Worm (Caenorhabditis elegans) whole organism, mixed stage, embryonic: ENCODE data around the gene C14E2.4.

Experiments used
- M03D4.4 ChIP-seq: sonication (generic microtip); optimal IDR thresholded peaks from 2 replicates; lab custom pipeline; 2017; ENCODE audit warnings: mild to moderate bottlenecking, missing genetic modification characterization, missing compliant biosample characterization
- bed-3 ChIP-seq: fragments of 200-800 bp; sonication (Bioruptor generic); optimal IDR thresholded peaks from 3 replicates; lab custom pipeline; 2018; ENCODE audit warnings: mild to moderate bottlenecking, missing genetic modification characterization, moderate library complexity, missing compliant biosample characterization
- blmp-1 ChIP-seq: fragments of 150-350 bp; optimal IDR thresholded peaks from 2 replicates; lab custom pipeline; 2014; ENCODE audit warnings: missing biosample characterization, missing genetic modification characterization
- ceh-39 ChIP-seq: fragments of 150-350 bp; optimal IDR thresholded peaks from 2 replicates; lab custom pipeline; 2014; ENCODE audit warnings: missing biosample characterization, missing genetic modification characterization
- ceh-43 ChIP-seq: fragments of 200-800 bp; sonication (Bioruptor generic); optimal IDR thresholded peaks from 2 replicates; lab custom pipeline; 2018; ENCODE audit warnings: mild to moderate bottlenecking, missing genetic modification characterization, moderate library complexity, missing compliant biosample characterization
- ceh-83 ChIP-seq: fragments of 200-800 bp; sonication (Bioruptor generic); optimal IDR thresholded peaks from 2 replicates; lab custom pipeline; 2018; ENCODE audit warnings: mild to moderate bottlenecking, missing genetic modification characterization, missing compliant biosample characterization
- ces-1 ChIP-seq: fragments of 150-350 bp; optimal IDR thresholded peaks from 2 replicates; lab custom pipeline; 2014; ENCODE audit warnings: missing biosample characterization, missing genetic modification reagents, missing genetic modification characterization
- cnd-1 ChIP-seq: fragments of 200-800 bp; sonication (Bioruptor generic); optimal IDR thresholded peaks from 2 replicates; lab custom pipeline; 2018; ENCODE audit warnings: mild to moderate bottlenecking, missing genetic modification characterization, missing compliant biosample characterization
- drap-1 ChIP-seq: fragments of 200-800 bp; sonication (Bioruptor generic); optimal IDR thresholded peaks from 3 replicates; lab custom pipeline; 2018; ENCODE audit warnings: mild to moderate bottlenecking, missing genetic modification characterization, missing compliant biosample characterization
- elt-1 ChIP-seq: sonication (generic microtip); optimal IDR thresholded peaks from 2 replicates; lab custom pipeline; 2017; ENCODE audit warnings: missing genetic modification characterization, mild to moderate bottlenecking, missing compliant biosample characterization, antibody characterized with exemption, moderate library complexity, borderline replicate concordance; ENCODE audit not compliant: insufficient read depth
- ham-2 ChIP-seq: fragments of 200-800 bp; sonication (Bioruptor generic); optimal IDR thresholded peaks from 2 replicates; lab custom pipeline; 2018; ENCODE audit warnings: mild to moderate bottlenecking, missing genetic modification characterization, missing compliant biosample characterization
- hlh-1 ChIP-seq: fragments of 150-350 bp; optimal IDR thresholded peaks from 2 replicates; lab custom pipeline; 2014; ENCODE audit warnings: missing biosample characterization, missing genetic modification reagents, missing genetic modification characterization
- lin-32 ChIP-seq: fragments of 200-800 bp; sonication (Bioruptor generic); optimal IDR thresholded peaks from 2 replicates; lab custom pipeline; 2018; ENCODE audit warnings: mild to moderate bottlenecking, missing genetic modification characterization, missing compliant biosample characterization
- lsy-2 ChIP-seq: fragments of 150-350 bp; optimal IDR thresholded peaks from 2 replicates; lab custom pipeline; 2014; ENCODE audit warnings: missing biosample characterization, missing genetic modification characterization
- mep-1 ChIP-seq: fragments of 150-350 bp; optimal IDR thresholded peaks from 2 replicates; lab custom pipeline; 2017; ENCODE audit warnings: missing biosample characterization, missing genetic modification reagents, missing genetic modification characterization, inconsistent platforms
- mls-2 ChIP-seq: sonication (generic microtip); optimal IDR thresholded peaks from 2 replicates; lab custom pipeline; 2016; ENCODE audit warnings: mild to moderate bottlenecking, missing genetic modification characterization, moderate library complexity, missing compliant biosample characterization
- nhr-12 ChIP-seq: fragments of 150-350 bp; optimal IDR thresholded peaks from 2 replicates; lab custom pipeline; 2014; ENCODE audit warnings: missing biosample characterization, missing genetic modification characterization
- nhr-2 ChIP-seq: fragments of 150-350 bp; optimal IDR thresholded peaks from 2 replicates; lab custom pipeline; 2014; ENCODE audit warnings: missing biosample characterization, missing genetic modification characterization
- nhr-237 ChIP-seq: fragments of 150-350 bp; optimal IDR thresholded peaks from 2 replicates; lab custom pipeline; 2014; ENCODE audit warnings: missing biosample characterization, missing genetic modification characterization
- nhr-28 ChIP-seq: fragments of 150-350 bp; optimal IDR thresholded peaks from 2 replicates; lab custom pipeline; 2014; ENCODE audit warnings: missing biosample characterization, missing genetic modification characterization
- nhr-76 ChIP-seq: sonication (generic microtip); optimal IDR thresholded peaks from 2 replicates; lab custom pipeline; 2017; ENCODE audit warnings: missing biosample characterization, missing genetic modification characterization
- pha-4 ChIP-seq: fragments of 150-350 bp; optimal IDR thresholded peaks from 2 replicates; lab custom pipeline; 2018; ENCODE audit warnings: missing biosample characterization, missing genetic modification reagents, missing genetic modification characterization
- sem-2 ChIP-seq: fragments of 200-800 bp; sonication (Bioruptor generic); optimal IDR thresholded peaks from 2 replicates; lab custom pipeline; 2018; ENCODE audit warnings: mild to moderate bottlenecking, missing genetic modification characterization, missing compliant biosample characterization
- snpc-4 ChIP-seq: fragments of 150-350 bp; optimal IDR thresholded peaks from 2 replicates; lab custom pipeline; 2014; ENCODE audit warnings: missing biosample characterization, missing genetic modification characterization
- sptf-1 ChIP-seq: sonication (generic microtip); optimal IDR thresholded peaks from 2 replicates; lab custom pipeline; 2017; ENCODE audit warnings: mild to moderate bottlenecking, missing genetic modification characterization, moderate library complexity, missing compliant biosample characterization
- tbx-8 ChIP-seq: fragments of 200-800 bp; sonication (Bioruptor generic); optimal IDR thresholded peaks from 2 replicates; lab custom pipeline; 2018; ENCODE audit warnings: mild to moderate bottlenecking, missing genetic modification characterization, moderate library complexity, missing compliant biosample characterization
- unc-120 ChIP-seq: sonication (generic microtip); optimal IDR thresholded peaks from 2 replicates; lab custom pipeline; 2017; ENCODE audit warnings: missing genetic modification characterization, missing compliant biosample characterization; ENCODE audit not compliant: poor library complexity, severe bottlenecking
- unc-39 ChIP-seq: fragments of 150-350 bp; optimal IDR thresholded peaks from 2 replicates; lab custom pipeline; 2014; ENCODE audit warnings: missing biosample characterization, missing genetic modification characterization
- unc-62 ChIP-seq: fragments of 150-350 bp; optimal IDR thresholded peaks from 2 replicates; lab custom pipeline; 2014; ENCODE audit warnings: missing biosample characterization, missing genetic modification reagents, missing genetic modification characterization
- zip-8 ChIP-seq: fragments of 150-350 bp; optimal IDR thresholded peaks from 2 replicates; lab custom pipeline; 2014; ENCODE audit warnings: missing biosample characterization, missing genetic modification characterization
- ztf-11 ChIP-seq: fragments of 150-350 bp; optimal IDR thresholded peaks from 2 replicates; lab custom pipeline; 2014; ENCODE audit warnings: missing biosample characterization, missing genetic modification characterization

C14E2.4 gene

ce11 chrX:1852636-1853035 lies 31.5 kb upstream of the C14E2.4 start, which contains the start of gene ceh-21:
ceh-21 (minus strand) TSS chrX:1852736.
- TF ChIP-seq unc-39 (tag; lab: Kevin White, UChicago) (no peak), ceh-43 (GFP tag; lab: Kevin White, UChicago) (no peak), ham-2 (GFP tag; lab: Kevin White, UChicago) (no peak), sem-2 (GFP tag; lab: Kevin White, UChicago) (no peak), tbx-8 (GFP tag; lab: Kevin White, UChicago) (no peak), lsy-2 (tag; lab: Kevin White, UChicago) (no peak), unc-62 (GFP tag; lab: Kevin White, UChicago) (no peak), nhr-28 (no peak), elt-1 (tag; lab: Kevin White, UChicago) (no peak), nhr-237 (tag; lab: Kevin White, UChicago) (no peak), nhr-2 (tag; lab: Kevin White, UChicago) (no peak), nhr-12 (tag; lab: Kevin White, UChicago) (no peak), pha-4 (tag; lab: Kevin White, UChicago) (no peak), zip-8 (no peak), blmp-1 (tag; lab: Kevin White, UChicago) (no peak)

- no peak for TF ChIP-seq mls-2 (tag; lab: Kevin White, UChicago)
- TF ChIP-seq ceh-83 (GFP tag; lab: Kevin White, UChicago), result no peak
- no peak for TF ChIP-seq ham-2 (GFP tag; lab: Kevin White, UChicago)
- no peak for TF ChIP-seq pha-4 (tag; lab: Kevin White, UChicago)
- no peak for TF ChIP-seq ces-1 (GFP tag; lab: Kevin White, UChicago)
- peak; percentile 46 for TF ChIP-seq sptf-1 (tag; lab: Kevin White, UChicago)
- no peak for TF ChIP-seq nhr-76 (tag; lab: Kevin White, UChicago)
- no peak for TF ChIP-seq unc-39 (tag; lab: Kevin White, UChicago)
- no peak for TF ChIP-seq sem-2 (GFP tag; lab: Kevin White, UChicago)
These were observed 29.4 kb upstream of the C14E2.4 start for ce11 chrX:1850525-1850924.

ce11 chrX:1848575-1848974 lies 27.4 kb upstream of the C14E2.4 start, which contains the start of gene ceh-41:
ceh-41 (minus strand) TSS chrX:1848675.
- no peak for TF ChIP-seq unc-39 (tag; lab: Kevin White, UChicago)
- no peak for TF ChIP-seq lsy-2 (tag; lab: Kevin White, UChicago)
- TF ChIP-seq ztf-11 (tag; lab: Kevin White, UChicago), result no peak
- TF ChIP-seq hlh-1 (tag; lab: Kevin White, UChicago), result no peak
- no peak for TF ChIP-seq zip-8
- TF ChIP-seq ces-1 (GFP tag; lab: Kevin White, UChicago), result no peak
- no peak for TF ChIP-seq nhr-28
- no peak for TF ChIP-seq pha-4 (tag; lab: Kevin White, UChicago)
- TF ChIP-seq ham-2 (GFP tag; lab: Kevin White, UChicago), result no peak
- TF ChIP-seq drap-1 (GFP tag; lab: Kevin White, UChicago), result no peak
- no peak for TF ChIP-seq unc-120 (tag; lab: Kevin White, UChicago)
- no peak for TF ChIP-seq nhr-76 (tag; lab: Kevin White, UChicago)

ce11 chrX:1847685-1848084 lies 26.6 kb upstream of the C14E2.4 start:
- TF ChIP-seq M03D4.4, result no peak
- no peak for TF ChIP-seq cnd-1 (tag; lab: Kevin White, UChicago)
- no peak for TF ChIP-seq unc-120 (tag; lab: Kevin White, UChicago)
- no peak for TF ChIP-seq bed-3 (GFP tag; lab: Kevin White, UChicago)
- TF ChIP-seq zip-8, result no peak
- TF ChIP-seq nhr-76 (tag; lab: Kevin White, UChicago), result no peak
- no peak for TF ChIP-seq lin-32 (GFP tag; lab: Kevin White, UChicago)
- TF ChIP-seq ztf-11 (tag; lab: Kevin White, UChicago), result no peak

- TF ChIP-seq ceh-39 (tag; lab: Kevin White, UChicago), result peak; percentile 67
- peak; percentile 3 for TF ChIP-seq pha-4 (tag; lab: Kevin White, UChicago)
- TF ChIP-seq snpc-4 (tag; lab: Kevin White, UChicago), result no peak
- no peak for TF ChIP-seq lsy-2 (tag; lab: Kevin White, UChicago)
- TF ChIP-seq ces-1 (GFP tag; lab: Kevin White, UChicago), result peak; percentile 15
- TF ChIP-seq lin-32 (GFP tag; lab: Kevin White, UChicago), result no peak
- TF ChIP-seq mep-1, result peak; percentile 5
- no peak for TF ChIP-seq cnd-1 (tag; lab: Kevin White, UChicago)
- no peak for TF ChIP-seq nhr-12 (tag; lab: Kevin White, UChicago)
These were observed 24.4 kb upstream of the C14E2.4 start, which contains the start of gene T26C11.4 for ce11 chrX:1845493-1845892. T26C11.4 (minus strand) TSS chrX:1845546.
